Fruit fly (Drosophila melanogaster) whole organism, prepupa: ENCODE results near the gene kek6.

Experiments used
- CG11762 ChIP-seq: fragments of 200-800 bp; sonication (Bioruptor generic); optimal IDR thresholded peaks from 3 replicates; lab custom pipeline; 2016; ENCODE audit warnings: missing biosample characterization, missing genetic modification characterization; ENCODE audit not compliant: insufficient read depth
- CG8319 ChIP-seq: fragments of 200-800 bp; sonication (Bioruptor generic); optimal IDR thresholded peaks from 3 replicates; lab custom pipeline; 2016; ENCODE audit warnings: missing biosample characterization, missing genetic modification characterization
- Met ChIP-seq: fragments of 200-800 bp; sonication (Bioruptor generic); optimal IDR thresholded peaks from 3 replicates; lab custom pipeline; 2016; ENCODE audit warnings: missing biosample characterization, missing genetic modification characterization
- dac ChIP-seq: fragments of 200-800 bp; sonication (Bioruptor generic); optimal IDR thresholded peaks from 2 replicates; lab custom pipeline; 2017; ENCODE audit warnings: missing biosample characterization, mild to moderate bottlenecking, missing genetic modification characterization

DNA sequence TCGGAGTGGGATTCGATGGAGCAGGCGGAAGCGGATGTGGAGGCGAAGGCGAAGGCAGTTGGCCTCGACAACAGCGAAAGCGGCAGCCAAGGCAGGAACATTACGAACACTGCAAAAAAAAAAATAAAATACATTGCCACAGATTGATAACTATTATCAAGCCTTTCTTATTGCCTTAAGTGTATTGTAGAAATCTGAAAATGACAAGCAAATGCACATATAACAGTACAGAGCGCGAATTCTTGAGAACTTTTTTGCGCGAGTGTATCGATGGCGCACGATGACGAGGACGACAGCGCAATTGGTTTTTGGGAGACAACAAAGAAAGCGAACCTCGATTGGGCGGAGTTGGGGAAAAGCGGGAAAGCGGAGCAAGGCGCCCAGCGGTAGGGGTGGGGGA, 8.4 kb downstream of the kek6 start:
- TF ChIP-seq CG8319 (GFP tag; lab: Kevin White, UChicago) (no peak), CG11762 (GFP tag; lab: Kevin White, UChicago) (no peak), Met (GFP tag; lab: Kevin White, UChicago) (no peak), dac (GFP tag; lab: Kevin White, UChicago) (no peak)
